Worm (Caenorhabditis elegans) whole organism, midembryonic: Measurements from ENCODE around the gene fic-1.

ENCODE experiments used
- flt-1 ChIP-seq: fragments of 200-800 bp; sonication (Bioruptor generic); IDR thresholded peaks from 2 replicates; pipeline ENCODE4 v1.3.6; 2022; ENCODE audit warnings: missing genetic modification characterization, missing compliant biosample characterization
- ref-1 ChIP-seq: fragments of 200-800 bp; sonication (Bioruptor generic); conservative IDR thresholded peaks from 2 replicates; pipeline ENCODE4 v1.3.6; 2022; ENCODE audit warnings: missing genetic modification reagents, missing genetic modification characterization, missing compliant biosample characterization
- ztf-23 ChIP-seq: fragments of 200-800 bp; sonication (Bioruptor generic); IDR thresholded peaks from 2 replicates; pipeline ENCODE4 v1.3.6; 2022; ENCODE audit warnings: missing genetic modification reagents, missing genetic modification characterization, missing compliant biosample characterization

DNA sequence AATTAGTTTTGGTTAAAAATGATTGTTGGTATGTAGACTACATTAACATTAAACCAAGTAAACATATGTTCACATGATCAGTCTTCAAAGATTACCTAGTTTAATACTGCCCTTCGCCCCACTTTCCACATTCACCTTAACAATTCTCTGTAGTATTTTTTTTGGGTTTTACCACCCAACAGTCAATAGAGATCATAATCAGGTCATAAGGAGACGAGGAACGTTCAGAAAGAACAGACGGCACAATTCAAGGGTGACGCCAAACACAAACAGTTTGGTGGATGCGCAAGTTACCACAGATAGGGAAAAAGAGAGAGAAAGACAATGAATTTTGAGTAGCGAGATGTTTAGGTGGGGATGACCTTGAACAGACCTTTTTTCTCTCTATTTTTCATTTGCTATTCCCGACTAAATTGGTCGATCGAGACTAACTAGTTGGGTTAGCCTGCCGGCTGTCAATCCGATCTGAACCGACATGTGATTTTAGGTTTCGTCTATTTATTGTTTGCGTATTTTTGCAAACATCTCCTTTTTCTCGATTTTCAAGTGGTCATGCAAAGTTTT lies 34.5 kb downstream of the fic-1 start:
- TF ChIP-seq flt-1 (GFP tag; lab: Robert Waterston, UW) (no peak), ztf-23 (GFP tag; lab: Robert Waterston, UW) (no peak), ref-1 (no peak)
